Fruit fly (Drosophila melanogaster) whole organism, embryonic: ENCODE data around the gene CG44090.

Experiments used
- Aef1 ChIP-seq: fragments of 200-800 bp; sonication (Bioruptor generic); IDR thresholded peaks from 3 replicates; pipeline ENCODE4 v1.3.6; 2022; ENCODE audit warnings: missing biosample characterization, missing genetic modification characterization
- CG10209 ChIP-seq: fragments of 200-800 bp; sonication (Bioruptor generic); optimal IDR thresholded peaks from 3 replicates; lab custom pipeline; 2017; ENCODE audit warnings: missing biosample characterization, mild to moderate bottlenecking, missing genetic modification characterization, missing genetic modification reagents
- CG11398 ChIP-seq: fragments of 200-800 bp; sonication (Bioruptor generic); optimal IDR thresholded peaks from 2 replicates; lab custom pipeline; 2016; ENCODE audit warnings: missing biosample characterization, missing genetic modification characterization
- CG12071 ChIP-seq: fragments of 200-800 bp; sonication (Bioruptor generic); optimal IDR thresholded peaks from 3 replicates; lab custom pipeline; 2018; ENCODE audit warnings: missing biosample characterization, mild to moderate bottlenecking, missing genetic modification characterization
- CG12219 ChIP-seq: fragments of 200-800 bp; sonication (Bioruptor generic); optimal IDR thresholded peaks from 3 replicates; lab custom pipeline; 2018; ENCODE audit warnings: missing biosample characterization, mild to moderate bottlenecking, missing genetic modification characterization
- CG13624 ChIP-seq: fragments of 200-800 bp; sonication (Bioruptor generic); optimal IDR thresholded peaks from 2 replicates; lab custom pipeline; 2016; ENCODE audit warnings: missing biosample characterization, missing genetic modification characterization
- CG16815 ChIP-seq: fragments of 200-800 bp; sonication (Bioruptor generic); optimal IDR thresholded peaks from 3 replicates; lab custom pipeline; 2017; ENCODE audit warnings: missing biosample characterization, mild to moderate bottlenecking, missing genetic modification characterization
- CG17186 ChIP-seq: fragments of 200-800 bp; sonication (Bioruptor generic); optimal IDR thresholded peaks from 3 replicates; lab custom pipeline; 2017; ENCODE audit warnings: missing biosample characterization, missing genetic modification reagents, missing genetic modification characterization
- CG18619 ChIP-seq: fragments of 200-800 bp; sonication (Bioruptor generic); optimal IDR thresholded peaks from 3 replicates; lab custom pipeline; 2017; ENCODE audit warnings: missing biosample characterization, mild to moderate bottlenecking, missing genetic modification characterization
- CG2202 ChIP-seq: fragments of 200-800 bp; sonication (Bioruptor generic); optimal IDR thresholded peaks from 2 replicates; lab custom pipeline; 2018; ENCODE audit warnings: missing biosample characterization, mild to moderate bottlenecking, missing genetic modification characterization
- CG7357 ChIP-seq: fragments of 200-800 bp; sonication (Bioruptor generic); IDR thresholded peaks from 3 replicates; pipeline ENCODE4 v1.3.6; 2022; ENCODE audit warnings: missing biosample characterization, missing genetic modification characterization
- CG7963 ChIP-seq: fragments of 200-800 bp; sonication (Bioruptor generic); IDR thresholded peaks from 3 replicates; pipeline ENCODE4 v1.3.6; 2022; ENCODE audit warnings: missing biosample characterization, missing genetic modification characterization; ENCODE audit not compliant: partially characterized antibody
- CG8281 ChIP-seq: fragments of 200-800 bp; sonication (Bioruptor generic); optimal IDR thresholded peaks from 2 replicates; lab custom pipeline; 2018; ENCODE audit warnings: missing biosample characterization, mild to moderate bottlenecking, missing genetic modification characterization, moderate library complexity
- CG8290 ChIP-seq, 3 experiments: fragments of 200-800 bp; sonication (Bioruptor generic); optimal IDR thresholded peaks; 2 replicates each; lab custom pipeline; 2016 to 2019; ENCODE audit warnings: missing biosample characterization in 3 of 3, missing genetic modification characterization in 3 of 3, mild to moderate bottlenecking in 2 of 3, moderate library complexity in 1 of 3
- CG8944 ChIP-seq: fragments of 200-800 bp; sonication (Bioruptor generic); optimal IDR thresholded peaks from 3 replicates; lab custom pipeline; 2016; ENCODE audit warnings: missing biosample characterization, missing genetic modification characterization
- CG9797 ChIP-seq: fragments of 200-800 bp; sonication (Bioruptor generic); optimal IDR thresholded peaks from 3 replicates; lab custom pipeline; 2018; ENCODE audit warnings: missing biosample characterization, mild to moderate bottlenecking, missing genetic modification characterization
- CG9817 ChIP-seq: fragments of 200-800 bp; sonication (Bioruptor generic); optimal IDR thresholded peaks from 2 replicates; lab custom pipeline; 2018; ENCODE audit warnings: missing biosample characterization, mild to moderate bottlenecking, missing genetic modification characterization, moderate library complexity
- Dip3 ChIP-seq: fragments of 200-800 bp; sonication (Bioruptor generic); optimal IDR thresholded peaks from 3 replicates; lab custom pipeline; 2016; ENCODE audit warnings: missing biosample characterization, missing genetic modification characterization
- Dref ChIP-seq: fragments of 200-800 bp; sonication (Bioruptor generic); IDR thresholded peaks from 2 replicates; pipeline ENCODE4 v1.3.6; 2022; ENCODE audit warnings: missing biosample characterization, missing genetic modification characterization
- Ets65A ChIP-seq: fragments of 200-800 bp; sonication (Bioruptor generic); peaks from one replicate; lab custom pipeline; 2016; ENCODE audit warnings: missing biosample characterization, missing genetic modification characterization
- HLH4C ChIP-seq: fragments of 200-800 bp; sonication (Bioruptor generic); IDR thresholded peaks from 3 replicates; pipeline ENCODE4 v1.3.6; 2022; ENCODE audit warnings: missing biosample characterization, missing genetic modification characterization; ENCODE audit not compliant: partially characterized antibody
- Jarid2 ChIP-seq: fragments of 200-800 bp; sonication (Bioruptor generic); optimal IDR thresholded peaks from 3 replicates; lab custom pipeline; 2017; ENCODE audit warnings: mild to moderate bottlenecking, missing biosample characterization, missing genetic modification reagents, missing genetic modification characterization
- Lpt ChIP-seq: fragments of >200 bp; optimal IDR thresholded peaks from 2 replicates; lab custom pipeline; 2018; ENCODE audit warnings: missing biosample characterization, missing genetic modification characterization
- MBD-R2 ChIP-seq: fragments of 200-800 bp; sonication (Bioruptor generic); IDR thresholded peaks from 2 replicates; pipeline ENCODE4 v1.3.6; 2022; ENCODE audit warnings: missing biosample characterization, missing genetic modification characterization
- Sry-δ ChIP-seq: fragments of 200-800 bp; sonication (Bioruptor generic); optimal IDR thresholded peaks from 2 replicates; lab custom pipeline; 2016; ENCODE audit warnings: missing biosample characterization, missing genetic modification characterization
- Trl ChIP-seq, 3 experiments: fragments of >200 bp in 2 of 3; fragments of 200-800 bp in 1 of 3; sonication (Bioruptor generic) in 1 of 3; optimal IDR thresholded peaks; 2 replicates in 1 of 3; 3 replicates in 2 of 3; lab custom pipeline; 2016 to 2017; ENCODE audit warnings: missing biosample characterization in 1 of 3, missing genetic modification characterization in 1 of 3
- cas ChIP-seq: fragments of 200-800 bp; sonication (Bioruptor generic); IDR thresholded peaks from 2 replicates; pipeline ENCODE4 v1.3.6; 2022; ENCODE audit warnings: missing biosample characterization, missing genetic modification characterization
- da ChIP-seq: fragments of 200-800 bp; sonication (Bioruptor generic); optimal IDR thresholded peaks from 2 replicates; lab custom pipeline; 2016; ENCODE audit warnings: missing biosample characterization, missing genetic modification characterization
- dimm ChIP-seq: fragments of 200-800 bp; sonication (Bioruptor generic); IDR thresholded peaks from 2 replicates; pipeline ENCODE4 v1.3.6; 2022; ENCODE audit warnings: missing biosample characterization, missing genetic modification characterization
- dm ChIP-seq: fragments of 200-800 bp; sonication (Bioruptor generic); optimal IDR thresholded peaks from 3 replicates; lab custom pipeline; 2016; ENCODE audit warnings: missing biosample characterization, missing genetic modification characterization
- fru ChIP-seq: fragments of >200 bp; optimal IDR thresholded peaks from 2 replicates; lab custom pipeline; 2017
- gem ChIP-seq: fragments of 200-800 bp; sonication (Bioruptor generic); optimal IDR thresholded peaks from 2 replicates; lab custom pipeline; 2019; ENCODE audit warnings: missing biosample characterization, mild to moderate bottlenecking, missing genetic modification characterization, moderate library complexity
- gsb ChIP-seq: fragments of 200-800 bp; sonication (Bioruptor generic); IDR thresholded peaks from 2 replicates; pipeline ENCODE4 v1.3.6; 2022; ENCODE audit warnings: missing biosample characterization, missing genetic modification characterization
- gt ChIP-seq: fragments of 200-800 bp; sonication (Bioruptor generic); IDR thresholded peaks from 2 replicates; pipeline ENCODE4 v1.3.6; 2022; ENCODE audit warnings: missing biosample characterization, missing genetic modification characterization
- h ChIP-seq: fragments of >200 bp; optimal IDR thresholded peaks from 2 replicates; lab custom pipeline; 2017
- ham ChIP-seq: fragments of 200-800 bp; sonication (Bioruptor generic); IDR thresholded peaks from 2 replicates; pipeline ENCODE4 v1.3.6; 2022; ENCODE audit warnings: missing biosample characterization, missing genetic modification characterization
- hth ChIP-seq: fragments of >200 bp; optimal IDR thresholded peaks from 2 replicates; lab custom pipeline; 2017; ENCODE audit warnings: inconsistent platforms
- jing ChIP-seq: fragments of 200-800 bp; sonication (Bioruptor generic); optimal IDR thresholded peaks from 2 replicates; lab custom pipeline; 2018; ENCODE audit warnings: missing biosample characterization, mild to moderate bottlenecking, missing genetic modification characterization
- klu ChIP-seq: fragments of 200-800 bp; sonication (Bioruptor generic); IDR thresholded peaks from 2 replicates; pipeline ENCODE4 v1.3.6; 2022; ENCODE audit warnings: missing biosample characterization, missing genetic modification characterization
- nerfin-2 ChIP-seq: fragments of 200-800 bp; sonication (Bioruptor generic); IDR thresholded peaks from 2 replicates; pipeline ENCODE4 v1.3.6; 2022; ENCODE audit warnings: missing biosample characterization, missing genetic modification characterization; ENCODE audit not compliant: partially characterized antibody
- pan ChIP-seq, 4 experiments: fragments of >200 bp in 3 of 4; fragments of 200-800 bp in 1 of 4; sonication (Bioruptor generic) in 1 of 4; optimal IDR thresholded peaks in 3 of 4; IDR thresholded peaks in 1 of 4; 2 replicates each; pipeline versions ENCODE4 v1.3.6 to Lab custom; 2017 to 2022; ENCODE audit warnings: missing biosample characterization in 2 of 4, missing genetic modification characterization in 2 of 4, mixed read lengths in 1 of 4
- shn ChIP-seq: fragments of 200-800 bp; sonication (Bioruptor generic); optimal IDR thresholded peaks from 3 replicates; lab custom pipeline; 2016; ENCODE audit warnings: missing biosample characterization, missing genetic modification characterization
- sim ChIP-seq: fragments of 200-800 bp; sonication (Bioruptor generic); IDR thresholded peaks from 2 replicates; pipeline ENCODE4 v1.3.6; 2022; ENCODE audit warnings: missing biosample characterization, missing genetic modification characterization
- sisA ChIP-seq: fragments of 200-800 bp; sonication (Bioruptor generic); IDR thresholded peaks from 2 replicates; pipeline ENCODE4 v1.3.6; 2022; ENCODE audit warnings: missing biosample characterization, missing genetic modification characterization
- so ChIP-seq: fragments of 200-800 bp; sonication (Bioruptor generic); IDR thresholded peaks from 3 replicates; pipeline ENCODE4 v1.3.6; 2022; ENCODE audit warnings: missing biosample characterization, missing genetic modification characterization
- stwl ChIP-seq: fragments of 200-800 bp; sonication (Bioruptor generic); optimal IDR thresholded peaks from 3 replicates; lab custom pipeline; 2018; ENCODE audit warnings: missing biosample characterization, mild to moderate bottlenecking, missing genetic modification characterization, moderate library complexity
- tx ChIP-seq: fragments of 200-800 bp; sonication (Bioruptor generic); optimal IDR thresholded peaks from 2 replicates; lab custom pipeline; 2016; ENCODE audit warnings: missing biosample characterization, missing genetic modification characterization
- vnd ChIP-seq: fragments of 200-800 bp; sonication (Bioruptor generic); IDR thresholded peaks from 3 replicates; pipeline ENCODE4 v1.3.6; 2022; ENCODE audit warnings: missing biosample characterization, missing genetic modification characterization; ENCODE audit not compliant: partially characterized antibody
- wek ChIP-seq: fragments of 200-800 bp; sonication (Bioruptor generic); optimal IDR thresholded peaks from 3 replicates; lab custom pipeline; 2018; ENCODE audit warnings: missing biosample characterization, mild to moderate bottlenecking, missing genetic modification characterization, moderate library complexity
- zfh2 ChIP-seq: fragments of 200-800 bp; sonication (Bioruptor generic); optimal IDR thresholded peaks from 2 replicates; lab custom pipeline; 2016; ENCODE audit warnings: missing biosample characterization, missing genetic modification characterization

CG44090 gene

dm6 chr3R:17394318-17395188, 39.7 kb downstream of the CG44090 start, which contains the start of gene CREG (continued):
- TF ChIP-seq CG8281 (tag; lab: Kevin White, UChicago) (no peak), jing (no peak), CG8290 (GFP tag; optimal IDR thresholded peaks at IDR 0.05; lab: Kevin White, UChicago) (no peak), CG8290 (tag; optimal IDR thresholded peaks at IDR 0.05; lab: Kevin White, UChicago) (no peak), Sry-δ (GFP tag; lab: Kevin White, UChicago) (no peak), sim (no peak), dm (GFP tag; lab: Kevin White, UChicago) (no peak), wek (GFP tag; lab: Kevin White, UChicago) (no peak), tx (GFP tag; lab: Kevin White, UChicago) (no peak), sisA (no peak), hth (lab: Kevin White, UChicago) (no peak), ham (GFP tag; lab: Robert Waterston, UW) (no peak), Trl (optimal IDR thresholded peaks at IDR 0.05; lab: Kevin White, UChicago) (no peak), Trl (GFP tag; optimal IDR thresholded peaks at IDR 0.05; lab: Kevin White, UChicago) (no peak), CG17186 (no peak), stwl (tag; lab: Kevin White, UChicago) (no peak), gsb (GFP tag; lab: Robert Waterston, UW) (no peak), CG7357 (GFP tag; lab: Robert Waterston, UW) (no peak), CG16815 (peak; percentile 18), fru (lab: Kevin White, UChicago) (no peak), Lpt (GFP tag; lab: Kevin White, UChicago) (no peak), CG9817 (tag; lab: Kevin White, UChicago) (no peak), klu (no peak), CG12071 (no peak), vnd (GFP tag; lab: Robert Waterston, UW) (no peak), h (lab: Kevin White, UChicago) (no peak), Dref (GFP tag; lab: Robert Waterston, UW) (no peak), CG8944 (GFP tag; lab: Kevin White, UChicago) (no peak), CG2202 (tag; lab: Kevin White, UChicago) (no peak), CG9797 (GFP tag; lab: Kevin White, UChicago) (no peak), dimm (no peak), Aef1 (GFP tag; lab: Robert Waterston, UW) (no peak), nerfin-2 (GFP tag; lab: Robert Waterston, UW) (no peak), cas (GFP tag; lab: Robert Waterston, UW) (no peak), Ets65A (GFP tag; lab: Kevin White, UChicago) (peak; percentile 2), MBD-R2 (peak; percentile 32; the same call in 1 of the 2 replicates), CG18619 (GFP tag; lab: Kevin White, UChicago) (no peak), CG12219 (GFP tag; lab: Kevin White, UChicago) (no peak), CG11398 (GFP tag; lab: Kevin White, UChicago) (no peak), Jarid2 (GFP tag; lab: Kevin White, UChicago) (no peak), so (no peak), Dip3 (no peak), gem (tag; lab: Kevin White, UChicago) (peak; percentile 52), CG7963 (GFP tag; lab: Robert Waterston, UW) (no peak), CG10209 (GFP tag; lab: Kevin White, UChicago) (no peak), CG13624 (GFP tag; lab: Kevin White, UChicago) (no peak), HLH4C (GFP tag; lab: Robert Waterston, UW) (no peak), shn (GFP tag; lab: Kevin White, UChicago) (no peak), pan (optimal IDR thresholded peaks at IDR 0.05; lab: Kevin White, UChicago) (peak in 1 of 2 experiments; percentile 64), pan (GFP tag; optimal IDR thresholded peaks at IDR 0.05 in 1 of 2, IDR thresholded peaks at IDR 0.05 in 1 of 2) (peak in 1 of 2 experiments; percentile 77), da (GFP tag; lab: Kevin White, UChicago) (no peak), zfh2 (GFP tag; lab: Kevin White, UChicago) (no peak), gt (no peak)
